Fruit fly (Drosophila melanogaster) whole organism, wandering third instar larva: ENCODE measurements around the gene PH4alphaSG2.

ENCODE experiments used
- CG32264 ChIP-seq: fragments of 200-800 bp; sonication (Bioruptor generic); optimal IDR thresholded peaks from 2 replicates; lab custom pipeline; 2016; ENCODE audit warnings: missing biosample characterization, missing genetic modification characterization
- CrebA ChIP-seq: fragments of 200-800 bp; sonication (Bioruptor generic); optimal IDR thresholded peaks from 2 replicates; lab custom pipeline; 2016; ENCODE audit warnings: missing biosample characterization, mild to moderate bottlenecking, missing genetic modification characterization, borderline replicate concordance
- Dif ChIP-seq: fragments of 200-275, 200-300 bp; sonication (Bioruptor generic); optimal IDR thresholded peaks from 2 replicates; lab custom pipeline; 2018; ENCODE audit warnings: missing biosample characterization, missing genetic modification characterization; ENCODE audit not compliant: partially characterized antibody
- GATAd ChIP-seq: sonication (Bioruptor generic); optimal IDR thresholded peaks from 2 replicates; lab custom pipeline; 2016; ENCODE audit warnings: missing biosample characterization, missing genetic modification characterization
- HLH106 ChIP-seq: fragments of 200-800 bp; optimal IDR thresholded peaks from 3 replicates; lab custom pipeline; 2019; ENCODE audit warnings: missing biosample characterization, mild to moderate bottlenecking, missing genetic modification characterization, moderate library complexity
- Hnf4 ChIP-seq: fragments of 200-800 bp; sonication (Bioruptor generic); optimal IDR thresholded peaks from 2 replicates; lab custom pipeline; 2016; ENCODE audit warnings: missing biosample characterization, mild to moderate bottlenecking, missing genetic modification characterization
- Hr78 ChIP-seq: fragments of >200 bp; optimal IDR thresholded peaks from 2 replicates; lab custom pipeline; 2017; ENCODE audit warnings: missing biosample characterization, missing genetic modification characterization
- Hr83 ChIP-seq: fragments of 200-300 bp; sonication (Bioruptor generic); optimal IDR thresholded peaks from 2 replicates; lab custom pipeline; 2016; ENCODE audit warnings: missing biosample characterization, mild to moderate bottlenecking, missing genetic modification characterization, moderate library complexity; ENCODE audit not compliant: poor library complexity, severe bottlenecking
- N ChIP-seq: fragments of >200 bp; optimal IDR thresholded peaks from 2 replicates; lab custom pipeline; 2018; ENCODE audit warnings: missing biosample characterization, missing external identifiers, missing genetic modification characterization
- OdsH ChIP-seq: fragments of 200-800 bp; sonication (Bioruptor generic); optimal IDR thresholded peaks from 2 replicates; lab custom pipeline; 2016; ENCODE audit warnings: missing biosample characterization, mild to moderate bottlenecking, missing genetic modification characterization
- Rel ChIP-seq, 2 experiments: fragments of 200-800 bp; sonication (Bioruptor generic) in 1 of 2; optimal IDR thresholded peaks; 2 replicates in 1 of 2; 3 replicates in 1 of 2; lab custom pipeline; 2016 to 2019; ENCODE audit warnings: mild to moderate bottlenecking in 2 of 2, missing biosample characterization in 2 of 2, missing genetic modification characterization in 2 of 2, moderate library complexity in 1 of 2
- br ChIP-seq: fragments of 200-800 bp; sonication (Bioruptor generic); optimal IDR thresholded peaks from 2 replicates; lab custom pipeline; 2016; ENCODE audit warnings: missing biosample characterization, missing genetic modification characterization
- dl ChIP-seq, 2 experiments: fragments of 175-275, 200-275 bp in 1 of 2; fragments of 200-275 bp in 1 of 2; sonication (Bioruptor generic); optimal IDR thresholded peaks; lab custom pipeline; 2018; ENCODE audit warnings: mild to moderate bottlenecking in 2 of 2, missing biosample characterization in 2 of 2, missing genetic modification characterization in 2 of 2, moderate library complexity in 2 of 2; ENCODE audit not compliant: partially characterized antibody in 2 of 2, insufficient read depth in 1 of 2
- dmrt93B ChIP-seq: fragments of 200-800 bp; sonication (Bioruptor generic); optimal IDR thresholded peaks from 2 replicates; lab custom pipeline; 2018; ENCODE audit warnings: missing biosample characterization, mild to moderate bottlenecking, missing genetic modification characterization
- dsf ChIP-seq: sonication (Bioruptor generic); optimal IDR thresholded peaks from 2 replicates; lab custom pipeline; 2016; ENCODE audit warnings: missing biosample characterization, missing genetic modification characterization, borderline replicate concordance
- ey ChIP-seq: fragments of 200-800 bp; sonication (Bioruptor generic); optimal IDR thresholded peaks from 2 replicates; lab custom pipeline; 2016; ENCODE audit warnings: missing biosample characterization, missing genetic modification characterization
- foxo ChIP-seq, 2 experiments: fragments of 200-800 bp; sonication (Bioruptor generic); optimal IDR thresholded peaks; 2 replicates in 1 of 2; 3 replicates in 1 of 2; lab custom pipeline; 2016 to 2017; ENCODE audit warnings: missing biosample characterization in 2 of 2, missing genetic modification characterization in 2 of 2
- fru ChIP-seq: fragments of 200-800 bp; sonication (Bioruptor generic); optimal IDR thresholded peaks from 3 replicates; lab custom pipeline; 2016; ENCODE audit warnings: missing biosample characterization, mild to moderate bottlenecking, missing genetic modification characterization
- h ChIP-seq: fragments of 200-800 bp; sonication (Bioruptor generic); optimal IDR thresholded peaks from 3 replicates; lab custom pipeline; 2016; ENCODE audit warnings: missing biosample characterization, mild to moderate bottlenecking, missing genetic modification characterization
- jim ChIP-seq: fragments of 175-275, 200-325 bp; sonication (Bioruptor generic); optimal IDR thresholded peaks from 2 replicates; lab custom pipeline; 2016; ENCODE audit warnings: missing biosample characterization, mild to moderate bottlenecking, missing genetic modification characterization
- lola ChIP-seq: fragments of >200 bp; optimal IDR thresholded peaks from 2 replicates; lab custom pipeline; 2017; ENCODE audit warnings: missing biosample characterization, missing genetic modification characterization
- pan ChIP-seq: fragments of >200 bp; optimal IDR thresholded peaks from 2 replicates; lab custom pipeline; 2017
- sage ChIP-seq: fragments of 200-800 bp; sonication (Bioruptor generic); optimal IDR thresholded peaks from 2 replicates; lab custom pipeline; 2016; ENCODE audit warnings: missing biosample characterization, mild to moderate bottlenecking, missing genetic modification characterization
- sv ChIP-seq: fragments of 200-800 bp; sonication (Bioruptor generic); optimal IDR thresholded peaks from 3 replicates; lab custom pipeline; 2016; ENCODE audit warnings: missing biosample characterization, missing genetic modification characterization
- tai ChIP-seq: sonication (Bioruptor generic); optimal IDR thresholded peaks from 2 replicates; lab custom pipeline; 2016; ENCODE audit warnings: missing biosample characterization, missing genetic modification characterization
- usp ChIP-seq: fragments of >200 bp; optimal IDR thresholded peaks from 2 replicates; lab custom pipeline; 2017; ENCODE audit warnings: missing biosample characterization, missing genetic modification characterization
- woc ChIP-seq: sonication (Bioruptor generic); optimal IDR thresholded peaks from 2 replicates; lab custom pipeline; 2016; ENCODE audit warnings: missing biosample characterization, mild to moderate bottlenecking, missing genetic modification characterization

Gene PH4alphaSG2

dm6 chr3R:30529570-30529969, 39.7 kb downstream of the PH4alphaSG2 start:
- TF ChIP-seq CG32264 (GFP tag; lab: Kevin White, UChicago) (no peak), dsf (GFP tag; lab: Kevin White, UChicago) (no peak), usp (GFP tag; lab: Kevin White, UChicago) (no peak)

- no peak for TF ChIP-seq sage (GFP tag; lab: Kevin White, UChicago)
- TF ChIP-seq CG32264 (GFP tag; lab: Kevin White, UChicago): no peak
- TF ChIP-seq foxo (GFP tag; optimal IDR thresholded peaks at IDR 0.05; lab: Kevin White, UChicago): no peak
- TF ChIP-seq dmrt93B: no peak
Measured at dm6 chr3R:30531129-30531708, 41.3 kb downstream of the PH4alphaSG2 start.

- TF ChIP-seq dl (GFP tag; optimal IDR thresholded peaks at IDR 0.05; lab: Kevin White, UChicago; ENCODE audit: insufficient read depth in 1 of 2, partially characterized antibody in 2 of 2) (peak in 1 of 2 experiments; percentile 38), OdsH (GFP tag; lab: Kevin White, UChicago) (peak; percentile 4), jim (no peak), fru (peak; percentile 10), br (GFP tag; lab: Kevin White, UChicago) (peak; percentile 5), Rel (GFP tag; optimal IDR thresholded peaks at IDR 0.05; lab: Kevin White, UChicago) (no peak), Rel (tag; optimal IDR thresholded peaks at IDR 0.05; lab: Kevin White, UChicago) (no peak), sv (GFP tag; lab: Kevin White, UChicago) (no peak), N (no peak), HLH106 (tag; lab: Kevin White, UChicago) (peak; percentile 28), foxo (GFP tag; optimal IDR thresholded peaks at IDR 0.05; lab: Kevin White, UChicago) (peak in 1 of 2 experiments; percentile 17), GATAd (GFP tag; lab: Kevin White, UChicago) (no peak), Dif (peak; percentile 56), tai (no peak), ey (peak; percentile 24), Hr78 (GFP tag; lab: Kevin White, UChicago) (no peak), CrebA (no peak), h (GFP tag; lab: Kevin White, UChicago) (peak; percentile 55)
Measured at dm6 chr3R:30531989-30532653, 42.2 kb downstream of the PH4alphaSG2 start, which contains the start of gene tmod. tmod (plus strand) TSS chr3R:30532607.

- TF ChIP-seq pan: no peak
- TF ChIP-seq Rel (GFP tag; optimal IDR thresholded peaks at IDR 0.05; lab: Kevin White, UChicago): no peak
- TF ChIP-seq Rel (tag; optimal IDR thresholded peaks at IDR 0.05; lab: Kevin White, UChicago): peak; percentile 28
Measured at dm6 chr3R:30534444-30534843, 44.6 kb downstream of the PH4alphaSG2 start.

dm6 chr3R:30536432-30536831, 46.6 kb downstream of the PH4alphaSG2 start:
- TF ChIP-seq foxo (GFP tag; optimal IDR thresholded peaks at IDR 0.05; lab: Kevin White, UChicago): no peak
- TF ChIP-seq lola (GFP tag; lab: Kevin White, UChicago): no peak

dm6 chr3R:30536919-30537318, 47.0 kb downstream of the PH4alphaSG2 start:
- no peak for TF ChIP-seq Hnf4 (GFP tag; lab: Kevin White, UChicago)
- no peak for TF ChIP-seq Hr83
- no peak for TF ChIP-seq woc (GFP tag; lab: Kevin White, UChicago)
- no peak for TF ChIP-seq jim
- no peak for TF ChIP-seq Dif
- no peak for TF ChIP-seq dmrt93B
- TF ChIP-seq dl (GFP tag; optimal IDR thresholded peaks at IDR 0.05; lab: Kevin White, UChicago; ENCODE audit: insufficient read depth in 1 of 2, partially characterized antibody in 2 of 2): no peak
- no peak for TF ChIP-seq Rel (GFP tag; optimal IDR thresholded peaks at IDR 0.05; lab: Kevin White, UChicago)
- no peak for TF ChIP-seq Rel (tag; optimal IDR thresholded peaks at IDR 0.05; lab: Kevin White, UChicago)
- TF ChIP-seq ey: no peak
